Worm (Caenorhabditis elegans): ENCODE results near the gene gap-2.

Gene gap-2

ce11 chrX:9549657-9550369 is 77.5 kb downstream of the gap-2 start:
- no peak for TF ChIP-seq T23F11.4 (GFP tag; optimal IDR thresholded peaks at IDR 0.05)
- TF ChIP-seq ceh-2 (tag; optimal IDR thresholded peaks at IDR 0.05): no peak
- TF ChIP-seq nhr-232 (tag; optimal IDR thresholded peaks at IDR 0.05): no peak
- no peak for TF ChIP-seq zip-5 (tag; optimal IDR thresholded peaks at IDR 0.05)
- peak; percentile 7 for TF ChIP-seq unc-42 (tag; optimal IDR thresholded peaks at IDR 0.05)
- TF ChIP-seq hlh-8 (tag; optimal IDR thresholded peaks at IDR 0.05): no peak

- TF ChIP-seq lin-11 (tag; optimal IDR thresholded peaks at IDR 0.05): no peak
- no peak for TF ChIP-seq ceh-45 (GFP tag; IDR thresholded peaks at IDR 0.05)
- no peak for TF ChIP-seq ceh-18 (tag; optimal IDR thresholded peaks at IDR 0.05)
- no peak for TF ChIP-seq hlh-15 (tag; optimal IDR thresholded peaks at IDR 0.05)
- TF ChIP-seq ref-2 (tag; optimal IDR thresholded peaks at IDR 0.05): no peak
- no peak for TF ChIP-seq ceh-34 (tag; optimal IDR thresholded peaks at IDR 0.05)
- no peak for TF ChIP-seq pros-1 (tag; optimal IDR thresholded peaks at IDR 0.05)
- no peak for TF ChIP-seq pat-9 (tag; optimal IDR thresholded peaks at IDR 0.05)
- TF ChIP-seq gmeb-2 (tag; optimal IDR thresholded peaks at IDR 0.05): no peak
- TF ChIP-seq syd-9 (tag; optimal IDR thresholded peaks at IDR 0.05): no peak
- no peak for TF ChIP-seq nfya-1 (tag; optimal IDR thresholded peaks at IDR 0.05)
- TF ChIP-seq rnt-1 (tag; optimal IDR thresholded peaks at IDR 0.05): no peak
- no peak for TF ChIP-seq fkh-6 (tag; optimal IDR thresholded peaks at IDR 0.05)
- no peak for TF ChIP-seq ceh-31 (tag; optimal IDR thresholded peaks at IDR 0.05)
- TF ChIP-seq pqm-1 (tag; optimal IDR thresholded peaks at IDR 0.05): no peak
- TF ChIP-seq elt-2 (tag; optimal IDR thresholded peaks at IDR 0.05): no peak
- no peak for TF ChIP-seq C08G9.2 (tag; optimal IDR thresholded peaks at IDR 0.05)
- no peak for TF ChIP-seq sdc-2 (tag; optimal IDR thresholded peaks at IDR 0.05)
- TF ChIP-seq pha-2 (tag; optimal IDR thresholded peaks at IDR 0.05): no peak
- TF ChIP-seq hlh-13 (GFP tag; optimal IDR thresholded peaks at IDR 0.05): no peak
These were observed 78.2 kb downstream of the gap-2 start for ce11 chrX:9550519-9550918.

- TF ChIP-seq hlh-13 (GFP tag; optimal IDR thresholded peaks at IDR 0.05) (no peak), nfya-1 (tag; optimal IDR thresholded peaks at IDR 0.05) (peak; percentile 32)
These were observed 78.8 kb downstream of the gap-2 start for ce11 chrX:9551112-9551511.

ce11 chrX:9552404-9552803 is 80.1 kb downstream of the gap-2 start:
- TF ChIP-seq zip-5 (tag; optimal IDR thresholded peaks at IDR 0.05) (no peak), lin-11 (tag; optimal IDR thresholded peaks at IDR 0.05) (no peak), sdc-2 (tag; optimal IDR thresholded peaks at IDR 0.05) (peak; percentile 26), ceh-34 (tag; optimal IDR thresholded peaks at IDR 0.05) (peak; percentile 14), ceh-31 (tag; optimal IDR thresholded peaks at IDR 0.05) (peak; percentile 21), ttx-3 (tag; optimal IDR thresholded peaks at IDR 0.05) (no peak), unc-42 (tag; optimal IDR thresholded peaks at IDR 0.05) (peak; percentile 6), mec-3 (tag; optimal IDR thresholded peaks at IDR 0.05; ENCODE audit: borderline replicate concordance) (no peak), ets-4 (tag; optimal IDR thresholded peaks at IDR 0.05) (no peak), hlh-15 (tag; optimal IDR thresholded peaks at IDR 0.05) (no peak), C08G9.2 (tag; optimal IDR thresholded peaks at IDR 0.05) (peak; percentile 10)

ce11 chrX:9553095-9553494 is 80.8 kb downstream of the gap-2 start:
- TF ChIP-seq ceh-9 (tag; optimal IDR thresholded peaks at IDR 0.05) (no peak), ttx-3 (tag; optimal IDR thresholded peaks at IDR 0.05) (no peak), K09A11.1 (tag; optimal IDR thresholded peaks at IDR 0.05; ENCODE audit: insufficient read depth) (no peak), fkh-10 (GFP tag; optimal IDR thresholded peaks at IDR 0.05) (no peak), unc-86 (tag; optimal IDR thresholded peaks at IDR 0.05) (no peak), pqm-1 (tag; optimal IDR thresholded peaks at IDR 0.05) (no peak), pros-1 (tag; optimal IDR thresholded peaks at IDR 0.05) (no peak), ref-2 (tag; optimal IDR thresholded peaks at IDR 0.05) (no peak), dmd-4 (tag; optimal IDR thresholded peaks at IDR 0.05; ENCODE audit: borderline replicate concordance) (no peak), unc-42 (tag; optimal IDR thresholded peaks at IDR 0.05) (no peak)

Measured in whole organism, late embryonic.